Worm (Caenorhabditis elegans) whole organism, late embryonic: ENCODE measurements around the gene C04B4.2.
"Not testable (repeated sequence)": the region's sequence is repeated elsewhere in the genome, so short reads cannot be mapped to it uniquely, and the experiment has no call there.

Experiments used
- C08G9.2 ChIP-seq: sonication (generic microtip); optimal IDR thresholded peaks from 2 replicates; lab custom pipeline; 2016; ENCODE audit warnings: mild to moderate bottlenecking, missing genetic modification characterization, moderate library complexity, missing compliant biosample characterization
- C38D4.7 ChIP-seq: fragments of 200-800 bp; sonication (Bioruptor generic); optimal IDR thresholded peaks from 2 replicates; lab custom pipeline; 2018; ENCODE audit warnings: mild to moderate bottlenecking, missing genetic modification characterization, moderate library complexity, missing compliant biosample characterization
- F13H6.1 ChIP-seq: sonication (generic microtip); optimal IDR thresholded peaks from 2 replicates; lab custom pipeline; 2016; ENCODE audit warnings: missing genetic modification characterization, missing compliant biosample characterization
- K09A11.1 ChIP-seq: sonication (generic microtip); optimal IDR thresholded peaks from 2 replicates; lab custom pipeline; 2017; ENCODE audit warnings: antibody characterized with exemption, mild to moderate bottlenecking, missing genetic modification characterization, missing compliant biosample characterization; ENCODE audit not compliant: insufficient read depth
- T23F11.4 ChIP-seq: fragments of 200-800 bp; sonication (Bioruptor generic); optimal IDR thresholded peaks from 2 replicates; lab custom pipeline; 2018; ENCODE audit warnings: mild to moderate bottlenecking, missing genetic modification characterization, missing compliant biosample characterization
- ahr-1 ChIP-seq: sonication (generic microtip); optimal IDR thresholded peaks from 2 replicates; lab custom pipeline; 2016; ENCODE audit warnings: missing genetic modification characterization, missing compliant biosample characterization
- ceh-19 ChIP-seq: fragments of 200-800 bp; sonication (Bioruptor generic); optimal IDR thresholded peaks from 2 replicates; lab custom pipeline; 2018; ENCODE audit warnings: mild to moderate bottlenecking, missing genetic modification characterization, missing compliant biosample characterization
- ceh-22 ChIP-seq: sonication (generic microtip); optimal IDR thresholded peaks from 2 replicates; lab custom pipeline; 2017; ENCODE audit warnings: missing biosample characterization, missing genetic modification characterization
- ceh-24 ChIP-seq: sonication (generic microtip); optimal IDR thresholded peaks from 2 replicates; lab custom pipeline; 2016; ENCODE audit warnings: mild to moderate bottlenecking, missing genetic modification characterization, missing compliant biosample characterization
- ceh-34 ChIP-seq: sonication (generic microtip); optimal IDR thresholded peaks from 2 replicates; lab custom pipeline; 2016; ENCODE audit warnings: mild to moderate bottlenecking, missing genetic modification characterization, missing compliant biosample characterization
- ceh-45 ChIP-seq: fragments of 200-800 bp; sonication (Bioruptor generic); IDR thresholded peaks from 2 replicates; pipeline ENCODE4 v1.3.6; 2022; ENCODE audit warnings: missing genetic modification reagents, missing genetic modification characterization, missing compliant biosample characterization
- ceh-48 ChIP-seq: sonication (generic microtip); optimal IDR thresholded peaks from 2 replicates; lab custom pipeline; 2016; ENCODE audit warnings: missing genetic modification characterization, inconsistent platforms, missing compliant biosample characterization
- dve-1 ChIP-seq: sonication (generic microtip); optimal IDR thresholded peaks from 2 replicates; lab custom pipeline; 2017; ENCODE audit warnings: antibody characterized with exemption, mild to moderate bottlenecking, missing genetic modification characterization, missing compliant biosample characterization
- elt-4 ChIP-seq: sonication (generic microtip); optimal IDR thresholded peaks from 2 replicates; lab custom pipeline; 2016; ENCODE audit warnings: missing genetic modification characterization, missing compliant biosample characterization
- ets-4 ChIP-seq: sonication (generic microtip); optimal IDR thresholded peaks from 2 replicates; lab custom pipeline; 2016; ENCODE audit warnings: missing genetic modification characterization, missing compliant biosample characterization
- eyg-1 ChIP-seq: sonication (generic microtip); optimal IDR thresholded peaks from 2 replicates; lab custom pipeline; 2016; ENCODE audit warnings: missing genotype, missing genetic modification characterization, missing compliant biosample characterization
- fax-1 ChIP-seq: sonication (generic microtip); optimal IDR thresholded peaks from 2 replicates; lab custom pipeline; 2016; ENCODE audit warnings: missing genotype, missing genetic modification characterization, missing compliant biosample characterization
- fkh-6 ChIP-seq: sonication (generic microtip); optimal IDR thresholded peaks from 2 replicates; lab custom pipeline; 2016; ENCODE audit warnings: missing genetic modification characterization, missing compliant biosample characterization
- gmeb-2 ChIP-seq: sonication (generic microtip); optimal IDR thresholded peaks from 2 replicates; lab custom pipeline; 2016; ENCODE audit warnings: missing genetic modification characterization, inconsistent platforms, missing compliant biosample characterization
- hlh-30 ChIP-seq: sonication (generic microtip); optimal IDR thresholded peaks from 2 replicates; lab custom pipeline; 2017; ENCODE audit warnings: antibody characterized with exemption, missing genetic modification characterization, missing compliant biosample characterization; ENCODE audit not compliant: insufficient read depth
- hlh-6 ChIP-seq: sonication (generic microtip); optimal IDR thresholded peaks from 2 replicates; lab custom pipeline; 2016; ENCODE audit warnings: missing genotype, missing genetic modification characterization, missing compliant biosample characterization
- lin-11 ChIP-seq: fragments of 200-800 bp; sonication (Bioruptor generic); optimal IDR thresholded peaks from 2 replicates; lab custom pipeline; 2018; ENCODE audit warnings: mild to moderate bottlenecking, missing genetic modification characterization, missing compliant biosample characterization
- madf-2 ChIP-seq: sonication (generic microtip); optimal IDR thresholded peaks from 2 replicates; lab custom pipeline; 2017; ENCODE audit warnings: missing genetic modification characterization, missing compliant biosample characterization
- mec-3 ChIP-seq: sonication (generic microtip); optimal IDR thresholded peaks from 2 replicates; lab custom pipeline; 2016; ENCODE audit warnings: borderline replicate concordance, missing genetic modification characterization, missing compliant biosample characterization
- nfya-1 ChIP-seq: sonication (generic microtip); optimal IDR thresholded peaks from 2 replicates; lab custom pipeline; 2017; ENCODE audit warnings: missing genetic modification characterization, mild to moderate bottlenecking, missing compliant biosample characterization, antibody characterized with exemption, moderate library complexity
- nhr-11 ChIP-seq: fragments of 150-350 bp; optimal IDR thresholded peaks from 2 replicates; lab custom pipeline; 2014; ENCODE audit warnings: missing biosample characterization, missing genetic modification characterization
- nhr-232 ChIP-seq: sonication (generic microtip); optimal IDR thresholded peaks from 2 replicates; lab custom pipeline; 2016; ENCODE audit warnings: missing genetic modification characterization, missing compliant biosample characterization
- odd-2 ChIP-seq: sonication (generic microtip); optimal IDR thresholded peaks from 2 replicates; lab custom pipeline; 2017; ENCODE audit warnings: antibody characterized with exemption, mild to moderate bottlenecking, missing genetic modification characterization, missing compliant biosample characterization
- pat-9 ChIP-seq: fragments of 200-800 bp; sonication (Bioruptor generic); optimal IDR thresholded peaks from 2 replicates; lab custom pipeline; 2018; ENCODE audit warnings: mild to moderate bottlenecking, missing genetic modification characterization, moderate library complexity, missing compliant biosample characterization
- pax-1 ChIP-seq: fragments of 150-350 bp; optimal IDR thresholded peaks from 2 replicates; lab custom pipeline; 2014; ENCODE audit warnings: missing biosample characterization, missing genetic modification characterization
- pha-2 ChIP-seq: sonication (generic microtip); optimal IDR thresholded peaks from 2 replicates; lab custom pipeline; 2017; ENCODE audit warnings: mild to moderate bottlenecking, missing genetic modification characterization, missing compliant biosample characterization
- pqm-1 ChIP-seq: sonication (generic microtip); optimal IDR thresholded peaks from 2 replicates; lab custom pipeline; 2016; ENCODE audit warnings: missing genetic modification characterization, missing compliant biosample characterization
- ref-2 ChIP-seq: sonication (generic microtip); optimal IDR thresholded peaks from 2 replicates; lab custom pipeline; 2016; ENCODE audit warnings: missing genetic modification characterization, missing compliant biosample characterization
- rnt-1 ChIP-seq: sonication (generic microtip); optimal IDR thresholded peaks from 2 replicates; lab custom pipeline; 2016; ENCODE audit warnings: missing genetic modification characterization, missing compliant biosample characterization
- sdc-2 ChIP-seq: sonication (generic microtip); optimal IDR thresholded peaks from 2 replicates; lab custom pipeline; 2016; ENCODE audit warnings: missing genotype, missing genetic modification characterization, missing compliant biosample characterization
- ttx-3 ChIP-seq: sonication (generic microtip); optimal IDR thresholded peaks from 2 replicates; lab custom pipeline; 2016; ENCODE audit warnings: missing genetic modification reagents, missing genetic modification characterization, missing compliant biosample characterization
- unc-55 ChIP-seq: sonication (generic microtip); optimal IDR thresholded peaks from 2 replicates; lab custom pipeline; 2017; ENCODE audit warnings: missing biosample characterization, missing genetic modification reagents, missing genetic modification characterization
- unc-86 ChIP-seq: sonication (generic microtip); optimal IDR thresholded peaks from 2 replicates; lab custom pipeline; 2016; ENCODE audit warnings: missing genetic modification characterization, missing compliant biosample characterization
- zip-5 ChIP-seq: sonication (generic microtip); optimal IDR thresholded peaks from 2 replicates; lab custom pipeline; 2016; ENCODE audit warnings: missing genetic modification characterization, missing compliant biosample characterization

Gene C04B4.2

ce11 chrX:12308045-12308499 is 25.0 kb downstream of the C04B4.2 start, which contains the start of gene F17A2.16:
Gene F17A2.16 (plus strand): TSS chrX:12308449.
- TF ChIP-seq K09A11.1 (tag; lab: Kevin White, UChicago); pha-2 (tag; lab: Kevin White, UChicago); pat-9: not testable (repeated sequence)
- TF ChIP-seq, all 69 proteins: peak for 0; not testable (repeated sequence) for 69

DNA sequence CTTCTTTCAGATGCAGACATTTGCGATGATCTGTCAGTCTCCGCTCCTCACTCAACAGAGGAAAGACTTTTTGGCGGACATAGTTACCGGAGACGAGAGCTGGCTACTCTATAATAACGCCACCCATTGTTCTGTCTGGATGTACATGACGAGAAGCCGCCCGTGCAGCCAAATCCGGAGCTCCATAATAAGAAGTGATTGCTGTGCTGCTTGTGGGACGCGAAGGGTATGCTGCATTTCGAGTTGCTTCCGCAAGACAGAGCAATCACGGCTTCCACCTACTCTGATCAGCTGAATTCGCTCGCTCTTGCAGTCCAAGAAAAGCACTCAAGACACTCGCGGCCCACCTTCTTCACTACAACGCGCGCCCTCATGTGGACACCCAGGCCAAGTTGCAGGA is 30.7 kb downstream of the C04B4.2 start:
- TF ChIP-seq pax-1 (no peak), sdc-2 (tag; lab: Kevin White, UChicago) (no peak), C08G9.2 (tag; lab: Kevin White, UChicago) (no peak), pqm-1 (no peak), ceh-24 (no peak), F13H6.1 (tag; lab: Kevin White, UChicago) (no peak), dve-1 (no peak)

ce11 chrX:12314395-12314794 is 31.3 kb downstream of the C04B4.2 start:
- no peak for TF ChIP-seq C08G9.2 (tag; lab: Kevin White, UChicago)
- no peak for TF ChIP-seq F13H6.1 (tag; lab: Kevin White, UChicago)
- TF ChIP-seq fkh-6 (tag; lab: Kevin White, UChicago) = no peak
- TF ChIP-seq unc-55 = no peak
- no peak for TF ChIP-seq fax-1
- no peak for TF ChIP-seq mec-3
- no peak for TF ChIP-seq nhr-11 (tag; lab: Kevin White, UChicago)
- no peak for TF ChIP-seq ahr-1

DNA sequence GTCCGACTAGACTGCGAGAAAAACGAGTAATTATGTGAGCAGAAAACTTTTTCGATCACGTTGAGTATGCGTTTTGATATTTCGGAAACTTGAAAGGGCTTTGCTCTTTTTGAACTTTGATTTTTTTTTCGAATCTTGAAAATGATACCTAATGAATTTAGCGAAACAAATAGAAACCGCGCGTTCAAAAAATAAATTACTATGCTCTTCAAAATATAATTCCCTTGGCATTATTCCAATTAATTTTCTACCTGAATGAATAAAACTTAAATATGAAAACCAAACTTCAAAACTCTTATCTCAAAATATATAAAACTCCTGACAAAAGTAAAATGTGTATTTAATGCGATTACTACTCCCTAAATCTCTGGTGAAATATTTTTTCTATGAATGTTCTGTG is 32.2 kb downstream of the C04B4.2 start, which contains the start of gene xtr-2:
Gene xtr-2 (plus strand): TSS at position 301 of the 400 bp plus-strand sequence.
- TF ChIP-seq sdc-2 (tag; lab: Kevin White, UChicago) (no peak), fax-1 (no peak), ceh-34 (tag; lab: Kevin White, UChicago) (no peak), ceh-22 (tag; lab: Kevin White, UChicago) (no peak), lin-11 (tag; lab: Kevin White, UChicago) (no peak), ceh-45 (no peak), ets-4 (tag; lab: Kevin White, UChicago) (no peak), T23F11.4 (GFP tag; lab: Kevin White, UChicago) (no peak), ttx-3 (no peak), fkh-6 (tag; lab: Kevin White, UChicago) (no peak), hlh-30 (no peak), nhr-11 (tag; lab: Kevin White, UChicago) (no peak), ceh-19 (GFP tag; lab: Kevin White, UChicago) (no peak), nhr-232 (tag; lab: Kevin White, UChicago) (no peak)
- TF ChIP-seq, all 69 proteins: peak for 0

- TF ChIP-seq zip-5 (tag; lab: Kevin White, UChicago) (no peak), ceh-48 (tag; lab: Kevin White, UChicago) (no peak), gmeb-2 (tag; lab: Kevin White, UChicago) (no peak), ahr-1 (no peak), C38D4.7 (GFP tag; lab: Kevin White, UChicago) (no peak), madf-2 (no peak), odd-2 (tag; lab: Kevin White, UChicago) (no peak), unc-86 (tag; lab: Kevin White, UChicago) (no peak), rnt-1 (tag; lab: Kevin White, UChicago) (no peak), lin-11 (tag; lab: Kevin White, UChicago) (no peak), hlh-6 (no peak), ref-2 (tag; lab: Kevin White, UChicago) (no peak), elt-4 (tag; lab: Kevin White, UChicago) (no peak), nfya-1 (no peak), ceh-22 (tag; lab: Kevin White, UChicago) (no peak), pqm-1 (no peak), eyg-1 (no peak), ceh-24 (no peak), F13H6.1 (tag; lab: Kevin White, UChicago) (no peak)
Observed at ce11 chrX:12317560-12317959, 34.5 kb downstream of the C04B4.2 start.
